Fruit fly (Drosophila melanogaster) whole organism, pupa: ENCODE results near the gene mthl2.

ENCODE experiments used
- CG10348 ChIP-seq: fragments of 200-800 bp; sonication (Bioruptor generic); IDR thresholded peaks from 2 replicates; pipeline ENCODE4 v1.3.6; 2022; ENCODE audit warnings: missing biosample characterization, missing genetic modification characterization
- CG12605 ChIP-seq: fragments of 200-800 bp; sonication (Bioruptor generic); IDR thresholded peaks from 2 replicates; pipeline ENCODE4 v1.3.6; 2022; ENCODE audit warnings: missing biosample characterization, missing genetic modification characterization
- CG13204 ChIP-seq: fragments of 200-800 bp; sonication (Bioruptor generic); optimal IDR thresholded peaks from 2 replicates; lab custom pipeline; 2018; ENCODE audit warnings: missing biosample characterization, mild to moderate bottlenecking, missing genetic modification characterization, moderate library complexity
- CG14655 ChIP-seq: fragments of 200-800 bp; sonication (Bioruptor generic); optimal IDR thresholded peaks from 3 replicates; lab custom pipeline; 2017; ENCODE audit warnings: mild to moderate bottlenecking, missing biosample characterization, missing genetic modification reagents, missing genetic modification characterization
- CG15710 ChIP-seq: fragments of 200-800 bp; sonication (Bioruptor generic); optimal IDR thresholded peaks from 2 replicates; lab custom pipeline; 2018; ENCODE audit warnings: missing biosample characterization, mild to moderate bottlenecking, missing genetic modification characterization, moderate library complexity
- CG17806 ChIP-seq: fragments of 200-800 bp; sonication (Bioruptor generic); optimal IDR thresholded peaks from 2 replicates; lab custom pipeline; 2018; ENCODE audit warnings: missing biosample characterization, mild to moderate bottlenecking, missing genetic modification characterization, moderate library complexity
- CG32121 ChIP-seq: fragments of 200-800 bp; sonication (Bioruptor generic); IDR thresholded peaks from 2 replicates; pipeline ENCODE4 v1.3.6; 2022; ENCODE audit warnings: missing biosample characterization, missing genetic modification characterization
- CG34367 ChIP-seq: fragments of 200-800 bp; sonication (Bioruptor generic); optimal IDR thresholded peaks from 2 replicates; lab custom pipeline; 2018; ENCODE audit warnings: missing biosample characterization, mild to moderate bottlenecking, missing genetic modification characterization
- CG4496 ChIP-seq: fragments of 200-800 bp; sonication (Bioruptor generic); IDR thresholded peaks from 3 replicates; pipeline ENCODE4 v1.3.6; 2022; ENCODE audit warnings: missing biosample characterization, missing genetic modification characterization
- CG8159 ChIP-seq: fragments of 200-800 bp; sonication (Bioruptor generic); optimal IDR thresholded peaks from 3 replicates; lab custom pipeline; 2018; ENCODE audit warnings: missing biosample characterization, mild to moderate bottlenecking, missing genetic modification characterization, moderate library complexity
- CG8301 ChIP-seq: fragments of 200-800 bp; sonication (Bioruptor generic); optimal IDR thresholded peaks from 2 replicates; lab custom pipeline; 2018; ENCODE audit warnings: missing biosample characterization, mild to moderate bottlenecking, missing genetic modification characterization
- CG9948 ChIP-seq: fragments of 200-800 bp; sonication (Bioruptor generic); optimal IDR thresholded peaks from 2 replicates; lab custom pipeline; 2018; ENCODE audit warnings: missing biosample characterization, mild to moderate bottlenecking, missing genetic modification characterization, moderate library complexity
- D1 ChIP-seq: fragments of 200-800 bp; sonication (Bioruptor generic); optimal IDR thresholded peaks from 2 replicates; lab custom pipeline; 2018; ENCODE audit warnings: missing biosample characterization, mild to moderate bottlenecking, missing genetic modification characterization, moderate library complexity
- EcR ChIP-seq: fragments of 200-800 bp; sonication (Bioruptor generic); optimal IDR thresholded peaks from 3 replicates; lab custom pipeline; 2019; ENCODE audit warnings: missing biosample characterization, missing genetic modification characterization, mild to moderate bottlenecking, moderate library complexity, missing genetic modification reagents
- Ets98B ChIP-seq: fragments of 200-800 bp; sonication (Bioruptor generic); IDR thresholded peaks from 2 replicates; pipeline ENCODE4 v1.3.6; 2022; ENCODE audit warnings: missing biosample characterization, missing genetic modification characterization
- Pif1A ChIP-seq: fragments of 200-800 bp; sonication (Bioruptor generic); optimal IDR thresholded peaks from 3 replicates; lab custom pipeline; 2016; ENCODE audit warnings: missing biosample characterization, missing genetic modification characterization
- Pif1B ChIP-seq: fragments of 200-800 bp; sonication (Bioruptor generic); optimal IDR thresholded peaks from 3 replicates; lab custom pipeline; 2016; ENCODE audit warnings: missing biosample characterization, missing genetic modification characterization
- Snoo ChIP-seq: fragments of 200-800 bp; sonication (Bioruptor generic); optimal IDR thresholded peaks from 3 replicates; lab custom pipeline; 2017; ENCODE audit warnings: missing biosample characterization, mild to moderate bottlenecking, missing genetic modification characterization, inconsistent platforms
- fd96Ca ChIP-seq: fragments of 200-800 bp; sonication (Bioruptor generic); IDR thresholded peaks from 3 replicates; pipeline ENCODE4 v1.3.6; 2022; ENCODE audit warnings: missing biosample characterization, missing genetic modification characterization
- gl ChIP-seq: fragments of 200-800 bp; sonication (Bioruptor generic); optimal IDR thresholded peaks from 2 replicates; lab custom pipeline; 2018; ENCODE audit warnings: missing biosample characterization, mild to moderate bottlenecking, missing genetic modification characterization
- rn ChIP-seq: fragments of 200-800 bp; sonication (Bioruptor generic); IDR thresholded peaks from 2 replicates; pipeline ENCODE4 v1.3.6; 2022; ENCODE audit warnings: missing biosample characterization, missing genetic modification characterization

Gene mthl2

dm6 chr3L:5627816-5628215, 23.2 kb downstream of the mthl2 start:
- TF ChIP-seq CG15710, result no peak
- TF ChIP-seq Snoo, result peak; percentile 13
- no peak for TF ChIP-seq CG17806 (tag; lab: Kevin White, UChicago)
- no peak for TF ChIP-seq CG8301 (tag; lab: Kevin White, UChicago)
- TF ChIP-seq CG10348 (GFP tag; lab: Robert Waterston, UW), result no peak
- no peak for TF ChIP-seq CG9948 (tag; lab: Kevin White, UChicago)
- TF ChIP-seq CG4496 (GFP tag; lab: Robert Waterston, UW), result no peak
- TF ChIP-seq Pif1B (GFP tag; lab: Kevin White, UChicago), result no peak
- TF ChIP-seq Ets98B (GFP tag; lab: Robert Waterston, UW), result no peak
- TF ChIP-seq EcR, result peak; percentile 59
- no peak for TF ChIP-seq Pif1A (GFP tag; lab: Kevin White, UChicago)
- TF ChIP-seq rn (GFP tag; lab: Robert Waterston, UW), result no peak
- TF ChIP-seq CG13204, result no peak
- TF ChIP-seq CG34367 (tag; lab: Kevin White, UChicago), result no peak
- TF ChIP-seq gl (tag; lab: Kevin White, UChicago), result no peak

dm6 chr3L:5630176-5630583, 25.6 kb downstream of the mthl2 start:
- TF ChIP-seq EcR (no peak), CG9948 (tag; lab: Kevin White, UChicago) (peak; percentile 42), CG8159 (tag; lab: Kevin White, UChicago) (no peak), CG17806 (tag; lab: Kevin White, UChicago) (no peak), rn (GFP tag; lab: Robert Waterston, UW) (no peak), Snoo (peak; percentile 49), CG12605 (GFP tag; lab: Robert Waterston, UW) (no peak), CG14655 (GFP tag; lab: Kevin White, UChicago) (peak; percentile 82), CG4496 (GFP tag; lab: Robert Waterston, UW) (peak; percentile 19; the same call in 1 of the 3 replicates), Ets98B (GFP tag; lab: Robert Waterston, UW) (no peak), CG13204 (no peak), CG34367 (tag; lab: Kevin White, UChicago) (no peak), Pif1B (GFP tag; lab: Kevin White, UChicago) (peak; percentile 19), fd96Ca (GFP tag; lab: Robert Waterston, UW) (no peak), Pif1A (GFP tag; lab: Kevin White, UChicago) (peak; percentile 11), CG8301 (tag; lab: Kevin White, UChicago) (peak; percentile 48), gl (tag; lab: Kevin White, UChicago) (no peak), CG15710 (no peak), D1 (tag; lab: Kevin White, UChicago) (no peak), CG10348 (GFP tag; lab: Robert Waterston, UW) (no peak), CG32121 (GFP tag; lab: Robert Waterston, UW) (no peak)

- TF ChIP-seq Pif1B (GFP tag; lab: Kevin White, UChicago) (no peak), CG4496 (GFP tag; lab: Robert Waterston, UW) (peak; percentile 33; the same call in 1 of the 3 replicates), EcR (peak; percentile 57), fd96Ca (GFP tag; lab: Robert Waterston, UW) (peak; percentile 41; the same call in 1 of the 3 replicates)
Observed at dm6 chr3L:5630608-5631080, 26.1 kb downstream of the mthl2 start, which contains the start of gene Blimp-1. Blimp-1 (plus strand) TSS chr3L:5630983.

dm6 chr3L:5631917-5632316, 27.3 kb downstream of the mthl2 start:
- TF ChIP-seq CG17806 (tag; lab: Kevin White, UChicago), result no peak
- TF ChIP-seq CG8159 (tag; lab: Kevin White, UChicago), result no peak
- TF ChIP-seq Pif1A (GFP tag; lab: Kevin White, UChicago), result no peak
- no peak for TF ChIP-seq CG4496 (GFP tag; lab: Robert Waterston, UW)
- TF ChIP-seq Pif1B (GFP tag; lab: Kevin White, UChicago), result no peak
- no peak for TF ChIP-seq CG13204
- no peak for TF ChIP-seq gl (tag; lab: Kevin White, UChicago)
- TF ChIP-seq CG9948 (tag; lab: Kevin White, UChicago), result no peak
- TF ChIP-seq D1 (tag; lab: Kevin White, UChicago), result no peak
- TF ChIP-seq rn (GFP tag; lab: Robert Waterston, UW), result no peak
- no peak for TF ChIP-seq fd96Ca (GFP tag; lab: Robert Waterston, UW)
- TF ChIP-seq CG34367 (tag; lab: Kevin White, UChicago), result no peak
- TF ChIP-seq Ets98B (GFP tag; lab: Robert Waterston, UW), result no peak
- no peak for TF ChIP-seq CG12605 (GFP tag; lab: Robert Waterston, UW)
- TF ChIP-seq CG14655 (GFP tag; lab: Kevin White, UChicago), result no peak

dm6 chr3L:5633247-5634187, 28.9 kb downstream of the mthl2 start:
- TF ChIP-seq CG34367 (tag; lab: Kevin White, UChicago), result peak; percentile 34
- peak; percentile 85 for TF ChIP-seq CG14655 (GFP tag; lab: Kevin White, UChicago)
- TF ChIP-seq CG13204, result no peak
- no peak; the same call in 1 of the 2 replicates for TF ChIP-seq Ets98B (GFP tag; lab: Robert Waterston, UW)
- TF ChIP-seq CG4496 (GFP tag; lab: Robert Waterston, UW), result peak; percentile 43; the same call in 1 of the 3 replicates
- peak; percentile 50 for TF ChIP-seq Pif1B (GFP tag; lab: Kevin White, UChicago)
- TF ChIP-seq Snoo, result no peak
- peak; percentile 48 for TF ChIP-seq CG8301 (tag; lab: Kevin White, UChicago)
- no peak for TF ChIP-seq rn (GFP tag; lab: Robert Waterston, UW)
- peak; percentile 36 for TF ChIP-seq CG8159 (tag; lab: Kevin White, UChicago)
- peak; percentile 80 for TF ChIP-seq CG17806 (tag; lab: Kevin White, UChicago)
- peak; percentile 33 for TF ChIP-seq Pif1A (GFP tag; lab: Kevin White, UChicago)
- peak; percentile 88 for TF ChIP-seq CG9948 (tag; lab: Kevin White, UChicago)
- peak; percentile 67 for TF ChIP-seq CG12605 (GFP tag; lab: Robert Waterston, UW)
- TF ChIP-seq fd96Ca (GFP tag; lab: Robert Waterston, UW), result no peak
- no peak for TF ChIP-seq CG15710
- TF ChIP-seq gl (tag; lab: Kevin White, UChicago), result no peak
- TF ChIP-seq EcR, result peak; percentile 85
- no peak for TF ChIP-seq CG10348 (GFP tag; lab: Robert Waterston, UW)
- no peak for TF ChIP-seq CG32121 (GFP tag; lab: Robert Waterston, UW)
- TF ChIP-seq D1 (tag; lab: Kevin White, UChicago), result peak; percentile 10
